Worm (Caenorhabditis elegans) whole organism, late embryonic: Measurements from ENCODE around the gene F31D5.6.
A peak's percentile ranks its signal among the peaks of the same experiment; 100 is the strongest.

ENCODE experiments used
- C08G9.2 ChIP-seq: sonication (generic microtip); optimal IDR thresholded peaks from 2 replicates; lab custom pipeline; 2016; ENCODE audit warnings: mild to moderate bottlenecking, missing genetic modification characterization, moderate library complexity, missing compliant biosample characterization
- C38D4.7 ChIP-seq: fragments of 200-800 bp; sonication (Bioruptor generic); optimal IDR thresholded peaks from 2 replicates; lab custom pipeline; 2018; ENCODE audit warnings: mild to moderate bottlenecking, missing genetic modification characterization, moderate library complexity, missing compliant biosample characterization
- F13H6.1 ChIP-seq: sonication (generic microtip); optimal IDR thresholded peaks from 2 replicates; lab custom pipeline; 2016; ENCODE audit warnings: missing genetic modification characterization, missing compliant biosample characterization
- K02D7.2 ChIP-seq: sonication (generic microtip); optimal IDR thresholded peaks from 2 replicates; lab custom pipeline; 2017; ENCODE audit warnings: mild to moderate bottlenecking, missing genetic modification characterization, missing compliant biosample characterization
- K09A11.1 ChIP-seq: sonication (generic microtip); optimal IDR thresholded peaks from 2 replicates; lab custom pipeline; 2017; ENCODE audit warnings: antibody characterized with exemption, mild to moderate bottlenecking, missing genetic modification characterization, missing compliant biosample characterization; ENCODE audit not compliant: insufficient read depth
- ama-1 ChIP-seq: fragments of 150-350 bp; optimal IDR thresholded peaks from 2 replicates; lab custom pipeline; 2014
- ceh-14 ChIP-seq: sonication (generic microtip); optimal IDR thresholded peaks from 2 replicates; lab custom pipeline; 2016; ENCODE audit warnings: missing genotype, missing genetic modification characterization, missing compliant biosample characterization
- ceh-18 ChIP-seq: sonication (generic microtip); optimal IDR thresholded peaks from 2 replicates; lab custom pipeline; 2016; ENCODE audit warnings: missing genetic modification characterization, missing compliant biosample characterization
- ceh-19 ChIP-seq: fragments of 200-800 bp; sonication (Bioruptor generic); optimal IDR thresholded peaks from 2 replicates; lab custom pipeline; 2018; ENCODE audit warnings: mild to moderate bottlenecking, missing genetic modification characterization, missing compliant biosample characterization
- ceh-24 ChIP-seq: sonication (generic microtip); optimal IDR thresholded peaks from 2 replicates; lab custom pipeline; 2016; ENCODE audit warnings: mild to moderate bottlenecking, missing genetic modification characterization, missing compliant biosample characterization
- ceh-30 ChIP-seq: fragments of 150-350 bp; optimal IDR thresholded peaks from 2 replicates; lab custom pipeline; 2014; ENCODE audit warnings: missing biosample characterization, missing genetic modification characterization
- ceh-31 ChIP-seq: sonication (generic microtip); optimal IDR thresholded peaks from 2 replicates; lab custom pipeline; 2016; ENCODE audit warnings: missing genetic modification characterization, missing compliant biosample characterization
- ceh-34 ChIP-seq: sonication (generic microtip); optimal IDR thresholded peaks from 2 replicates; lab custom pipeline; 2016; ENCODE audit warnings: mild to moderate bottlenecking, missing genetic modification characterization, missing compliant biosample characterization
- ceh-45 ChIP-seq: fragments of 200-800 bp; sonication (Bioruptor generic); IDR thresholded peaks from 2 replicates; pipeline ENCODE4 v1.3.6; 2022; ENCODE audit warnings: missing genetic modification reagents, missing genetic modification characterization, missing compliant biosample characterization
- ceh-48 ChIP-seq: sonication (generic microtip); optimal IDR thresholded peaks from 2 replicates; lab custom pipeline; 2016; ENCODE audit warnings: missing genetic modification characterization, inconsistent platforms, missing compliant biosample characterization
- ceh-9 ChIP-seq: sonication (generic microtip); optimal IDR thresholded peaks from 2 replicates; lab custom pipeline; 2016; ENCODE audit warnings: mild to moderate bottlenecking, missing genetic modification characterization, inconsistent platforms, missing compliant biosample characterization
- che-1 ChIP-seq: sonication (generic microtip); optimal IDR thresholded peaks from 2 replicates; lab custom pipeline; 2016; ENCODE audit warnings: mild to moderate bottlenecking, missing genetic modification characterization, missing compliant biosample characterization
- dmd-4 ChIP-seq: sonication (generic microtip); optimal IDR thresholded peaks from 2 replicates; lab custom pipeline; 2016; ENCODE audit warnings: borderline replicate concordance, missing genetic modification characterization, missing compliant biosample characterization
- dve-1 ChIP-seq: sonication (generic microtip); optimal IDR thresholded peaks from 2 replicates; lab custom pipeline; 2017; ENCODE audit warnings: antibody characterized with exemption, mild to moderate bottlenecking, missing genetic modification characterization, missing compliant biosample characterization
- ets-4 ChIP-seq: sonication (generic microtip); optimal IDR thresholded peaks from 2 replicates; lab custom pipeline; 2016; ENCODE audit warnings: missing genetic modification characterization, missing compliant biosample characterization
- fkh-10 ChIP-seq: fragments of 150-350 bp; optimal IDR thresholded peaks from 2 replicates; lab custom pipeline; 2014; ENCODE audit warnings: missing biosample characterization, missing genetic modification reagents, missing genetic modification characterization
- fkh-6 ChIP-seq: sonication (generic microtip); optimal IDR thresholded peaks from 2 replicates; lab custom pipeline; 2016; ENCODE audit warnings: missing genetic modification characterization, missing compliant biosample characterization
- hlh-13 ChIP-seq: fragments of 200-800 bp; sonication (Bioruptor generic); optimal IDR thresholded peaks from 2 replicates; lab custom pipeline; 2018; ENCODE audit warnings: mild to moderate bottlenecking, missing genetic modification characterization, missing compliant biosample characterization
- hlh-30 ChIP-seq: sonication (generic microtip); optimal IDR thresholded peaks from 2 replicates; lab custom pipeline; 2017; ENCODE audit warnings: antibody characterized with exemption, missing genetic modification characterization, missing compliant biosample characterization; ENCODE audit not compliant: insufficient read depth
- hlh-6 ChIP-seq: sonication (generic microtip); optimal IDR thresholded peaks from 2 replicates; lab custom pipeline; 2016; ENCODE audit warnings: missing genotype, missing genetic modification characterization, missing compliant biosample characterization
- hlh-8 ChIP-seq: sonication (generic microtip); optimal IDR thresholded peaks from 2 replicates; lab custom pipeline; 2016; ENCODE audit warnings: missing genotype, missing genetic modification characterization, missing compliant biosample characterization
- lim-6 ChIP-seq: sonication (generic microtip); optimal IDR thresholded peaks from 2 replicates; lab custom pipeline; 2016; ENCODE audit warnings: missing genetic modification characterization, missing compliant biosample characterization
- lin-11 ChIP-seq: fragments of 200-800 bp; sonication (Bioruptor generic); optimal IDR thresholded peaks from 2 replicates; lab custom pipeline; 2018; ENCODE audit warnings: mild to moderate bottlenecking, missing genetic modification characterization, missing compliant biosample characterization
- madf-2 ChIP-seq: sonication (generic microtip); optimal IDR thresholded peaks from 2 replicates; lab custom pipeline; 2017; ENCODE audit warnings: missing genetic modification characterization, missing compliant biosample characterization
- nfya-1 ChIP-seq: sonication (generic microtip); optimal IDR thresholded peaks from 2 replicates; lab custom pipeline; 2017; ENCODE audit warnings: missing genetic modification characterization, mild to moderate bottlenecking, missing compliant biosample characterization, antibody characterized with exemption, moderate library complexity
- nhr-11 ChIP-seq: fragments of 150-350 bp; optimal IDR thresholded peaks from 2 replicates; lab custom pipeline; 2014; ENCODE audit warnings: missing biosample characterization, missing genetic modification characterization
- nhr-232 ChIP-seq: sonication (generic microtip); optimal IDR thresholded peaks from 2 replicates; lab custom pipeline; 2016; ENCODE audit warnings: missing genetic modification characterization, missing compliant biosample characterization
- npax-4 ChIP-seq: sonication (generic microtip); optimal IDR thresholded peaks from 2 replicates; lab custom pipeline; 2016; ENCODE audit warnings: missing genetic modification characterization, missing compliant biosample characterization
- odd-2 ChIP-seq: sonication (generic microtip); optimal IDR thresholded peaks from 2 replicates; lab custom pipeline; 2017; ENCODE audit warnings: antibody characterized with exemption, mild to moderate bottlenecking, missing genetic modification characterization, missing compliant biosample characterization
- pag-3 ChIP-seq: sonication (generic microtip); optimal IDR thresholded peaks from 2 replicates; lab custom pipeline; 2016; ENCODE audit warnings: missing compliant biosample characterization, missing genetic modification characterization, borderline replicate concordance
- pat-9 ChIP-seq: fragments of 200-800 bp; sonication (Bioruptor generic); optimal IDR thresholded peaks from 2 replicates; lab custom pipeline; 2018; ENCODE audit warnings: mild to moderate bottlenecking, missing genetic modification characterization, moderate library complexity, missing compliant biosample characterization
- pha-4 ChIP-seq: fragments of 150-350 bp; optimal IDR thresholded peaks from 2 replicates; lab custom pipeline; 2018; ENCODE audit warnings: missing biosample characterization, missing genetic modification reagents, missing genetic modification characterization
- pros-1 ChIP-seq: fragments of 150-350 bp; optimal IDR thresholded peaks from 2 replicates; lab custom pipeline; 2014; ENCODE audit warnings: missing biosample characterization, missing genetic modification reagents, missing genetic modification characterization
- ref-2 ChIP-seq: sonication (generic microtip); optimal IDR thresholded peaks from 2 replicates; lab custom pipeline; 2016; ENCODE audit warnings: missing genetic modification characterization, missing compliant biosample characterization
- rnt-1 ChIP-seq: sonication (generic microtip); optimal IDR thresholded peaks from 2 replicates; lab custom pipeline; 2016; ENCODE audit warnings: missing genetic modification characterization, missing compliant biosample characterization
- sdc-2 ChIP-seq: sonication (generic microtip); optimal IDR thresholded peaks from 2 replicates; lab custom pipeline; 2016; ENCODE audit warnings: missing genotype, missing genetic modification characterization, missing compliant biosample characterization
- syd-9 ChIP-seq: sonication (generic microtip); optimal IDR thresholded peaks from 2 replicates; lab custom pipeline; 2016; ENCODE audit warnings: mild to moderate bottlenecking, missing genetic modification characterization, moderate library complexity, missing compliant biosample characterization
- tbx-2 ChIP-seq: sonication (generic microtip); optimal IDR thresholded peaks from 2 replicates; lab custom pipeline; 2016; ENCODE audit warnings: missing genetic modification characterization, missing compliant biosample characterization
- ttx-3 ChIP-seq: sonication (generic microtip); optimal IDR thresholded peaks from 2 replicates; lab custom pipeline; 2016; ENCODE audit warnings: missing genetic modification reagents, missing genetic modification characterization, missing compliant biosample characterization
- unc-3 ChIP-seq, 2 experiments: fragments of 200-800 bp in 1 of 2; sonication (Bioruptor generic) in 1 of 2; sonication (generic microtip) in 1 of 2; conservative IDR thresholded peaks in 1 of 2; optimal IDR thresholded peaks in 1 of 2; 2 replicates each; pipeline versions ENCODE4 v1.3.6 to Lab custom; 2016 to 2022; ENCODE audit warnings: missing compliant biosample characterization in 2 of 2, missing genetic modification characterization in 2 of 2, missing genetic modification reagents in 1 of 2
- unc-42 ChIP-seq: sonication (generic microtip); optimal IDR thresholded peaks from 2 replicates; lab custom pipeline; 2016; ENCODE audit warnings: missing genotype, missing genetic modification characterization, missing compliant biosample characterization
- unc-55 ChIP-seq: sonication (generic microtip); optimal IDR thresholded peaks from 2 replicates; lab custom pipeline; 2017; ENCODE audit warnings: missing biosample characterization, missing genetic modification reagents, missing genetic modification characterization
- zip-5 ChIP-seq: sonication (generic microtip); optimal IDR thresholded peaks from 2 replicates; lab custom pipeline; 2016; ENCODE audit warnings: missing genetic modification characterization, missing compliant biosample characterization

F31D5.6 gene

ce11 chrII:4237701-4238214, 28.3 kb downstream of the F31D5.6 start, which contains the start of the genes fbxc-44 and C16A11.2 (continued):
- TF ChIP-seq rnt-1 (tag; lab: Kevin White, UChicago) (peak; percentile 39), ets-4 (tag; lab: Kevin White, UChicago) (no peak), fkh-6 (tag; lab: Kevin White, UChicago) (peak; percentile 60), ceh-31 (tag; lab: Kevin White, UChicago) (peak; percentile 73), lim-6 (tag; lab: Kevin White, UChicago) (peak; percentile 17), nhr-11 (tag; lab: Kevin White, UChicago) (no peak), unc-55 (GFP tag; lab: Kevin White, UChicago) (no peak), K09A11.1 (tag; lab: Kevin White, UChicago) (peak; percentile 83), zip-5 (tag; lab: Kevin White, UChicago) (peak; percentile 62), K02D7.2 (peak; percentile 56), ceh-19 (peak; percentile 63), dve-1 (tag; lab: Kevin White, UChicago) (no peak), pros-1 (tag; lab: Kevin White, UChicago) (no peak), lin-11 (tag; lab: Kevin White, UChicago) (peak; percentile 54), unc-42 (tag; lab: Kevin White, UChicago) (peak; percentile 38), F13H6.1 (peak; percentile 43), hlh-6 (tag; lab: Kevin White, UChicago) (no peak), ttx-3 (peak; percentile 83), madf-2 (tag; lab: Kevin White, UChicago) (peak; percentile 59), syd-9 (tag; lab: Kevin White, UChicago) (peak; percentile 54), nhr-232 (tag; lab: Kevin White, UChicago) (peak; percentile 52), dmd-4 (tag; lab: Kevin White, UChicago) (peak; percentile 42), ceh-24 (tag; lab: Kevin White, UChicago) (peak; percentile 37), nfya-1 (tag; lab: Kevin White, UChicago) (peak; percentile 66), hlh-8 (tag; lab: Kevin White, UChicago) (peak; percentile 67), pat-9 (peak; percentile 54), ceh-9 (tag; lab: Kevin White, UChicago) (no peak), ref-2 (tag; lab: Kevin White, UChicago) (no peak), odd-2 (tag; lab: Kevin White, UChicago) (peak; percentile 69), ceh-30 (tag; lab: Kevin White, UChicago) (no peak), pha-4 (tag; lab: Kevin White, UChicago) (no peak), ceh-14 (tag; lab: Kevin White, UChicago) (peak; percentile 75), ceh-48 (tag; lab: Kevin White, UChicago) (peak; percentile 51), sdc-2 (tag; lab: Kevin White, UChicago) (no peak), ceh-18 (tag; lab: Kevin White, UChicago) (peak; percentile 5), tbx-2 (tag; lab: Kevin White, UChicago) (peak; percentile 79), che-1 (peak; percentile 77), hlh-13 (GFP tag; lab: Kevin White, UChicago) (no peak), ceh-34 (tag; lab: Kevin White, UChicago) (peak; percentile 66)

- TF ChIP-seq nfya-1 (tag; lab: Kevin White, UChicago) = peak; percentile 93
- TF ChIP-seq ceh-34 (tag; lab: Kevin White, UChicago) = no peak
Observed at ce11 chrII:4238963-4239362, 29.5 kb downstream of the F31D5.6 start.

- TF ChIP-seq syd-9 (tag; lab: Kevin White, UChicago) = no peak
- TF ChIP-seq ama-1 (lab: Kevin White, UChicago) = no peak
- TF ChIP-seq ceh-24 (tag; lab: Kevin White, UChicago) = no peak
- TF ChIP-seq unc-3 (GFP tag; conservative IDR thresholded peaks at IDR 0.05; lab: Robert Waterston, UW) = no peak
- no peak for TF ChIP-seq unc-3 (tag; optimal IDR thresholded peaks at IDR 0.05; lab: Kevin White, UChicago)
- no peak for TF ChIP-seq ceh-19
- TF ChIP-seq hlh-30 (tag; lab: Kevin White, UChicago) = no peak
- TF ChIP-seq ceh-48 (tag; lab: Kevin White, UChicago) = no peak
- TF ChIP-seq madf-2 (tag; lab: Kevin White, UChicago) = no peak
- TF ChIP-seq ttx-3 = no peak
- TF ChIP-seq nhr-232 (tag; lab: Kevin White, UChicago) = no peak
- no peak for TF ChIP-seq C08G9.2 (tag; lab: Kevin White, UChicago)
- no peak for TF ChIP-seq ceh-45 (GFP tag; lab: Robert Waterston, UW)
- TF ChIP-seq pag-3 = no peak
- no peak for TF ChIP-seq npax-4
- no peak for TF ChIP-seq fkh-10 (GFP tag; lab: Kevin White, UChicago)
- TF ChIP-seq dmd-4 (tag; lab: Kevin White, UChicago) = no peak
- no peak for TF ChIP-seq ceh-9 (tag; lab: Kevin White, UChicago)
- no peak for TF ChIP-seq C38D4.7
Observed at ce11 chrII:4244959-4245358, 35.5 kb downstream of the F31D5.6 start.
